Worm (Caenorhabditis elegans) whole organism, late embryonic: ENCODE measurements around the gene C16C8.25.
"Not testable (repeated sequence)": the region's sequence is repeated elsewhere in the genome, so short reads cannot be mapped to it uniquely, and the experiment has no call there.

ENCODE experiments used
- T23F11.4 ChIP-seq: fragments of 200-800 bp; sonication (Bioruptor generic); optimal IDR thresholded peaks from 2 replicates; lab custom pipeline; 2018; ENCODE audit warnings: mild to moderate bottlenecking, missing genetic modification characterization, missing compliant biosample characterization
- ama-1 ChIP-seq: fragments of 150-350 bp; optimal IDR thresholded peaks from 2 replicates; lab custom pipeline; 2014
- ceh-2 ChIP-seq: sonication (generic microtip); optimal IDR thresholded peaks from 2 replicates; lab custom pipeline; 2016; ENCODE audit warnings: missing genotype, missing genetic modification characterization, missing compliant biosample characterization
- ceh-22 ChIP-seq: sonication (generic microtip); optimal IDR thresholded peaks from 2 replicates; lab custom pipeline; 2017; ENCODE audit warnings: missing biosample characterization, missing genetic modification characterization
- ceh-48 ChIP-seq: sonication (generic microtip); optimal IDR thresholded peaks from 2 replicates; lab custom pipeline; 2016; ENCODE audit warnings: missing genetic modification characterization, inconsistent platforms, missing compliant biosample characterization
- elt-2 ChIP-seq: sonication (generic microtip); optimal IDR thresholded peaks from 2 replicates; lab custom pipeline; 2016; ENCODE audit warnings: missing genetic modification reagents, missing genetic modification characterization, missing compliant biosample characterization
- fkh-10 ChIP-seq: fragments of 150-350 bp; optimal IDR thresholded peaks from 2 replicates; lab custom pipeline; 2014; ENCODE audit warnings: missing biosample characterization, missing genetic modification reagents, missing genetic modification characterization
- npax-4 ChIP-seq: sonication (generic microtip); optimal IDR thresholded peaks from 2 replicates; lab custom pipeline; 2016; ENCODE audit warnings: missing genetic modification characterization, missing compliant biosample characterization
- pha-4 ChIP-seq: fragments of 150-350 bp; optimal IDR thresholded peaks from 2 replicates; lab custom pipeline; 2018; ENCODE audit warnings: missing biosample characterization, missing genetic modification reagents, missing genetic modification characterization
- tbx-2 ChIP-seq: sonication (generic microtip); optimal IDR thresholded peaks from 2 replicates; lab custom pipeline; 2016; ENCODE audit warnings: missing genetic modification characterization, missing compliant biosample characterization

DNA sequence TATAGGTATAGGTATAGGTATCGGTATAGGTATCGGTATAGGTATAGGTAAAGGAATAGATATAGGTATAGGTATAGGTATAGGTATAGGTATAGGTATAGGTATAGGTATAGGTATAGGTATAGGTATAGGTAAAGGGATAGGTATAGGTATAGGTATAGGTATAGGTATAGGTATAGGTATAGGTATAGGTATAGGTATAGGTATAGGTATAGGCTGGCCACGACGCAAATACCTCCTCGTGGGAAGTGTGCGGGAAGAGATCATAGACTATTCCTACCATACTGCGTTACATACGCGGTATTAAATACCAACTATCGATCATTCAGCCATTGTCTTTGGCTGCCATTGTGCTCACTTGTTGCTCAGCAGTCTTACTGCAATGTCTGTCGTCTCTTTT, 41.8 kb downstream of the C16C8.25 start, which contains the start of gene fbxb-112:
- not testable (repeated sequence) for TF ChIP-seq fkh-10 (GFP tag; lab: Kevin White, UChicago); tbx-2 (tag; lab: Kevin White, UChicago); ceh-2 (tag; lab: Kevin White, UChicago); elt-2 (tag; lab: Kevin White, UChicago); T23F11.4 (GFP tag; lab: Kevin White, UChicago); ceh-48 (tag; lab: Kevin White, UChicago); ama-1 (lab: Kevin White, UChicago); npax-4 (tag; lab: Kevin White, UChicago); pha-4; ceh-22 (tag; lab: Kevin White, UChicago)
